Fruit fly (Drosophila melanogaster): ENCODE measurements around the gene CG5421.
A peak's percentile ranks its signal among the peaks of the same experiment; 100 is the strongest.

CG5421 gene

dm6 chr2L:12424555-12424954 lies 23.4 kb downstream of the CG5421 start, which contains the start of gene Fam92 (continued):
- TF ChIP-seq tin (GFP tag; optimal IDR thresholded peaks at IDR 0.05) (peak; percentile 60), CG9215 (GFP tag; IDR thresholded peaks at IDR 0.05) (no peak), PHDP (tag; optimal IDR thresholded peaks at IDR 0.05) (peak; percentile 46), CG4854 (GFP tag; optimal IDR thresholded peaks at IDR 0.05) (peak; percentile 31), CG16863 (GFP tag; optimal IDR thresholded peaks at IDR 0.05) (peak; percentile 16), CG4404 (GFP tag; IDR thresholded peaks at IDR 0.05) (no peak), CG11247 (GFP tag; IDR thresholded peaks at IDR 0.05) (peak; percentile 52), CG4707 (GFP tag; optimal IDR thresholded peaks at IDR 0.05) (no peak), CG5245 (GFP tag; optimal IDR thresholded peaks at IDR 0.05) (peak; percentile 62), nerfin-2 (GFP tag; IDR thresholded peaks at IDR 0.05; ENCODE audit: partially characterized antibody) (no peak), Doc3 (GFP tag; IDR thresholded peaks at IDR 0.05; ENCODE audit: partially characterized antibody) (no peak), cato (GFP tag; optimal IDR thresholded peaks at IDR 0.05; ENCODE audit: borderline replicate concordance) (no peak), NC2β (GFP tag; optimal IDR thresholded peaks at IDR 0.05) (peak; percentile 61), Jarid2 (GFP tag; optimal IDR thresholded peaks at IDR 0.05) (no peak), Sox100B (GFP tag; optimal IDR thresholded peaks at IDR 0.05) (peak; percentile 10), pzg (GFP tag; optimal IDR thresholded peaks at IDR 0.05) (peak; percentile 47), onecut (GFP tag; IDR thresholded peaks at IDR 0.05) (peak; percentile 56), vvl (GFP tag; IDR thresholded peaks at IDR 0.05) (peak; percentile 72), CG17912 (GFP tag; optimal IDR thresholded peaks at IDR 0.05) (peak; percentile 63), NK7.1 (GFP tag; optimal IDR thresholded peaks at IDR 0.05) (peak; percentile 1), peb (GFP tag; IDR thresholded peaks at IDR 0.05) (no peak), dati (GFP tag; IDR thresholded peaks at IDR 0.05) (no peak), nau (GFP tag; optimal IDR thresholded peaks at IDR 0.05) (peak; percentile 54), Hsf (GFP tag; optimal IDR thresholded peaks at IDR 0.05) (peak; percentile 62), Hr51 (GFP tag; optimal IDR thresholded peaks at IDR 0.05) (peak; percentile 13 to 39), wdn (GFP tag; IDR thresholded peaks at IDR 0.05) (no peak), Blimp-1 (GFP tag; optimal IDR thresholded peaks at IDR 0.05) (peak; percentile 39), CG18619 (GFP tag; optimal IDR thresholded peaks at IDR 0.05) (peak; percentile 2), NC2α (GFP tag; optimal IDR thresholded peaks at IDR 0.05) (peak; percentile 41), pan (optimal IDR thresholded peaks at IDR 0.05) (no peak), pan (GFP tag; optimal IDR thresholded peaks at IDR 0.05 in 1 of 2, IDR thresholded peaks at IDR 0.05 in 1 of 2) (peak in 1 of 2 experiments; percentile 66), CG17328 (GFP tag; IDR thresholded peaks at IDR 0.05) (peak; percentile 34; the same call in 1 of the 2 replicates), BEAF-32 (GFP tag; optimal IDR thresholded peaks at IDR 0.05) (peak; percentile 12), CG13287 (GFP tag; IDR thresholded peaks at IDR 0.05; ENCODE audit: partially characterized antibody) (peak; percentile 31; the same call in 1 of the 2 replicates), CG17568 (GFP tag; optimal IDR thresholded peaks at IDR 0.05) (peak; percentile 55), dm (GFP tag; optimal IDR thresholded peaks at IDR 0.05) (peak; percentile 6), CoRest (tag; optimal IDR thresholded peaks at IDR 0.05) (peak; percentile 70), H15 (GFP tag; IDR thresholded peaks at IDR 0.05) (no peak), so (GFP tag; IDR thresholded peaks at IDR 0.05) (peak; percentile 51; the same call in 2 of the 3 replicates), CG8388 (GFP tag; optimal IDR thresholded peaks at IDR 0.05) (no peak), CG17612 (GFP tag; IDR thresholded peaks at IDR 0.05) (no peak), CG17361 (GFP tag; IDR thresholded peaks at IDR 0.05) (peak; percentile 49; the same call in 1 of the 3 replicates), maf-S (GFP tag; optimal IDR thresholded peaks at IDR 0.05) (peak; percentile 2), Ets97D (GFP tag; optimal IDR thresholded peaks at IDR 0.05) (peak; percentile 68), seq (GFP tag; IDR thresholded peaks at IDR 0.05) (no peak), HHEX (GFP tag; optimal IDR thresholded peaks at IDR 0.05) (peak; percentile 37), gem (tag; optimal IDR thresholded peaks at IDR 0.05) (peak; percentile 54), CG12744 (GFP tag; optimal IDR thresholded peaks at IDR 0.05) (peak; percentile 54), CG4282 (GFP tag; optimal IDR thresholded peaks at IDR 0.05) (no peak), CG4424 (GFP tag; optimal IDR thresholded peaks at IDR 0.05) (peak; percentile 39), CG6254 (GFP tag; optimal IDR thresholded peaks at IDR 0.05) (no peak)

Data from whole organism, embryonic.